Fruit fly (Drosophila melanogaster) whole organism, prepupa: ENCODE data around the gene CG43098.

Experiments used
- CG10631 ChIP-seq: fragments of 200-800 bp; sonication (Bioruptor generic); optimal IDR thresholded peaks from 2 replicates; lab custom pipeline; 2016; ENCODE audit warnings: missing biosample characterization, missing genetic modification characterization
- CG11902 ChIP-seq: fragments of 200-800 bp; sonication (Bioruptor generic); optimal IDR thresholded peaks from 3 replicates; lab custom pipeline; 2016; ENCODE audit warnings: missing biosample characterization, missing genetic modification characterization
- CG15336 ChIP-seq: fragments of 200-800 bp; sonication (Bioruptor generic); IDR thresholded peaks from 2 replicates; pipeline ENCODE4 v1.3.6; 2022; ENCODE audit warnings: missing biosample characterization, missing genetic modification characterization
- CG16779 ChIP-seq: fragments of 200-800 bp; sonication (Bioruptor generic); optimal IDR thresholded peaks from 3 replicates; lab custom pipeline; 2017; ENCODE audit warnings: missing biosample characterization, mild to moderate bottlenecking, missing genetic modification characterization
- CG31627 ChIP-seq: fragments of 200-800 bp; sonication (Bioruptor generic); optimal IDR thresholded peaks from 3 replicates; lab custom pipeline; 2016; ENCODE audit warnings: missing biosample characterization, missing genetic modification characterization
- CG32006 ChIP-seq: fragments of 200-800 bp; sonication (Bioruptor generic); optimal IDR thresholded peaks from 3 replicates; lab custom pipeline; 2017; ENCODE audit warnings: missing biosample characterization, mild to moderate bottlenecking, missing genetic modification characterization
- CG4318 ChIP-seq: fragments of 200-800 bp; sonication (Bioruptor generic); optimal IDR thresholded peaks from 3 replicates; lab custom pipeline; 2017; ENCODE audit warnings: missing biosample characterization, mild to moderate bottlenecking, missing genetic modification characterization
- CG6276 ChIP-seq: fragments of 200-800 bp; sonication (Bioruptor generic); optimal IDR thresholded peaks from 2 replicates; lab custom pipeline; 2017; ENCODE audit warnings: missing biosample characterization, mild to moderate bottlenecking, missing genetic modification characterization
- CG6808 ChIP-seq: fragments of 200-800 bp; sonication (Bioruptor generic); optimal IDR thresholded peaks from 3 replicates; lab custom pipeline; 2017; ENCODE audit warnings: missing biosample characterization, missing genetic modification characterization, mild to moderate bottlenecking, moderate library complexity, missing genetic modification reagents
- CG6854 ChIP-seq: fragments of 200-800 bp; sonication (Bioruptor generic); optimal IDR thresholded peaks from 2 replicates; lab custom pipeline; 2017; ENCODE audit warnings: missing biosample characterization, mild to moderate bottlenecking, missing genetic modification characterization
- CG8119 ChIP-seq: fragments of 200-800 bp; sonication (Bioruptor generic); IDR thresholded peaks from 3 replicates; pipeline ENCODE4 v1.3.6; 2022; ENCODE audit warnings: missing biosample characterization, missing genetic modification characterization
- CG8319 ChIP-seq: fragments of 200-800 bp; sonication (Bioruptor generic); optimal IDR thresholded peaks from 3 replicates; lab custom pipeline; 2016; ENCODE audit warnings: missing biosample characterization, missing genetic modification characterization
- CG9139 ChIP-seq: fragments of 200-800 bp; sonication (Bioruptor generic); optimal IDR thresholded peaks from 3 replicates; lab custom pipeline; 2017; ENCODE audit warnings: missing biosample characterization, mild to moderate bottlenecking, missing genetic modification characterization
- Eip75B ChIP-seq: fragments of 200-800 bp; sonication (Bioruptor generic); optimal IDR thresholded peaks from 3 replicates; lab custom pipeline; 2016; ENCODE audit warnings: missing biosample characterization, missing genetic modification characterization
- Eip78C ChIP-seq: fragments of 200-800 bp; sonication (Bioruptor generic); peaks from one replicate; lab custom pipeline; 2016; ENCODE audit warnings: missing biosample characterization, missing genetic modification characterization
- Ets21C ChIP-seq: fragments of 200-800 bp; sonication (Bioruptor generic); optimal IDR thresholded peaks from 3 replicates; lab custom pipeline; 2016; ENCODE audit warnings: missing biosample characterization, missing genetic modification characterization
- Ets96B ChIP-seq: fragments of 200-800 bp; optimal IDR thresholded peaks from 2 replicates; lab custom pipeline; 2019; ENCODE audit warnings: missing biosample characterization, mild to moderate bottlenecking, missing genetic modification characterization, moderate library complexity
- Hr39 ChIP-seq: fragments of 200-800 bp; sonication (Bioruptor generic); optimal IDR thresholded peaks from 2 replicates; lab custom pipeline; 2016; ENCODE audit warnings: missing biosample characterization, missing genetic modification characterization
- Hr4 ChIP-seq: fragments of 200-800 bp; sonication (Bioruptor generic); optimal IDR thresholded peaks from 3 replicates; lab custom pipeline; 2016; ENCODE audit warnings: missing biosample characterization, missing genetic modification characterization
- Lpt ChIP-seq: fragments of 200-800 bp; sonication (Bioruptor generic); optimal IDR thresholded peaks from 3 replicates; lab custom pipeline; 2016; ENCODE audit warnings: missing biosample characterization, missing genetic modification characterization
- OdsH ChIP-seq: fragments of 200-800 bp; sonication (Bioruptor generic); optimal IDR thresholded peaks from 3 replicates; lab custom pipeline; 2016; ENCODE audit warnings: missing biosample characterization, missing genetic modification characterization
- Sox14 ChIP-seq: fragments of 200-800 bp; sonication (Bioruptor generic); optimal IDR thresholded peaks from 3 replicates; lab custom pipeline; 2016; ENCODE audit warnings: missing biosample characterization, missing genetic modification characterization
- achi ChIP-seq: fragments of 200-800 bp; sonication (Bioruptor generic); optimal IDR thresholded peaks from 3 replicates; lab custom pipeline; 2016; ENCODE audit warnings: missing biosample characterization, missing genetic modification characterization
- acj6 ChIP-seq: fragments of 200-800 bp; sonication (Bioruptor generic); optimal IDR thresholded peaks from 3 replicates; lab custom pipeline; 2016; ENCODE audit warnings: missing biosample characterization, missing genetic modification characterization
- cyc ChIP-seq: fragments of 200-800 bp; sonication (Bioruptor generic); optimal IDR thresholded peaks from 3 replicates; lab custom pipeline; 2016; ENCODE audit warnings: missing biosample characterization, missing genetic modification characterization
- dsx ChIP-seq: fragments of 200-800 bp; optimal IDR thresholded peaks from 3 replicates; lab custom pipeline; 2019; ENCODE audit warnings: missing biosample characterization, mild to moderate bottlenecking, missing genetic modification characterization, moderate library complexity; ENCODE audit not compliant: poor library complexity, severe bottlenecking
- eg ChIP-seq: fragments of 200-800 bp; sonication (Bioruptor generic); IDR thresholded peaks from 3 replicates; pipeline ENCODE4 v1.3.6; 2022; ENCODE audit warnings: missing biosample characterization, missing genetic modification characterization
- fd59A ChIP-seq: fragments of 200-800 bp; sonication (Bioruptor generic); optimal IDR thresholded peaks from 2 replicates; lab custom pipeline; 2017; ENCODE audit warnings: missing biosample characterization, mild to moderate bottlenecking, missing genetic modification characterization, missing genetic modification reagents
- fkh ChIP-seq: fragments of 200-800 bp; sonication (Bioruptor generic); optimal IDR thresholded peaks from 3 replicates; lab custom pipeline; 2017; ENCODE audit warnings: missing biosample characterization, mild to moderate bottlenecking, missing genetic modification characterization, moderate library complexity
- lz ChIP-seq: fragments of 200-800 bp; sonication (Bioruptor generic); optimal IDR thresholded peaks from 3 replicates; lab custom pipeline; 2016; ENCODE audit warnings: missing biosample characterization, missing genetic modification characterization
- net ChIP-seq: fragments of 200-800 bp; sonication (Bioruptor generic); optimal IDR thresholded peaks from 3 replicates; lab custom pipeline; 2016; ENCODE audit warnings: missing biosample characterization, missing genetic modification characterization
- pdm3 ChIP-seq: fragments of 200-800 bp; sonication (Bioruptor generic); optimal IDR thresholded peaks from 3 replicates; lab custom pipeline; 2016; ENCODE audit warnings: missing biosample characterization, missing genetic modification characterization
- salr ChIP-seq, 2 experiments: fragments of 200-800 bp; sonication (Bioruptor generic); optimal IDR thresholded peaks; 3 replicates each; lab custom pipeline; 2016 to 2018; ENCODE audit warnings: missing biosample characterization in 2 of 2, missing genetic modification characterization in 2 of 2, mild to moderate bottlenecking in 1 of 2
- spab ChIP-seq: fragments of 200-800 bp; sonication (Bioruptor generic); optimal IDR thresholded peaks from 2 replicates; lab custom pipeline; 2017; ENCODE audit warnings: missing biosample characterization, mild to moderate bottlenecking, missing genetic modification characterization, missing genetic modification reagents
- svp ChIP-seq: fragments of 200-800 bp; sonication (Bioruptor generic); peaks from one replicate; lab custom pipeline; 2016; ENCODE audit warnings: missing biosample characterization, missing genetic modification characterization
- topi ChIP-seq: fragments of 200-800 bp; sonication (Bioruptor generic); optimal IDR thresholded peaks from 3 replicates; lab custom pipeline; 2016; ENCODE audit warnings: missing biosample characterization, missing genetic modification characterization
- vri ChIP-seq: fragments of 200-800 bp; sonication (Bioruptor generic); optimal IDR thresholded peaks from 3 replicates; lab custom pipeline; 2016; ENCODE audit warnings: missing biosample characterization, mild to moderate bottlenecking, missing genetic modification characterization

CG43098 gene

DNA sequence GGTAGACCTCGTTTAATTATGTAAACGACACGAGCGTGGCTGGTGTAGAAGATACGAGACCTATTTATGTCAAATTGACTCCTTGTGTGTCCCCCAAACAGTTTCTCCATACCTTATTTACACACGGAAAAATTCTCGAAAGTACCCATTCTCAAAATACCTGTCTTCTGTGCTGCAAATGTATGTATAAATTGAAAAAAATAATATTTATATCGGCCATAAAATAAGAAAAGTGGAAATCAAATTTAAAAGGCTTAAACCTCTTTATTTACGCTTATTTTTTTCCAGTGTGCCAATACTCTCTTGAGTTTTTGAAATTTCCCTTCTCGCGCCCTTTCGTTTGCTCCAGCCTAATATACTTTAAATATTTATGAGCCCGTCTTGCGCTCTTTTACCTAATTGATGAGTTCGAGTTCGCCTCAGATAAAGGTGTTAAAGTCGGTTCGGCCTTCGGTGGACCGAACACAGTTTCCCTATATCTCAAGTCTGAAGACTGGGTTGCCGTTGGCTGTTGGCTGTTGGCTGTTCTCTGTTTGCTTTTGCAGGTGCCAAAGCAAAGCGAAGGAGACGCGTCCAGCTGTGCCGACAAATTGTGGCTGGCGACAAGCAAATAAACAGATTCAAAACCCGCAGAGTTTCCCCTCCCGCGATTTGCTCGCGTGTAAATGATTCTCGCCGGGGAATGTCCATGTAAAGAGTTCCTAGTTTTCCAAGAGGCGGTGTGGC, 20.1 kb upstream of the CG43098 start (continued):
- peak; percentile 28 for TF ChIP-seq CG32006
- no peak for TF ChIP-seq CG11902 (GFP tag; lab: Kevin White, UChicago)
- no peak for TF ChIP-seq CG6854 (GFP tag; lab: Kevin White, UChicago)
- no peak for TF ChIP-seq CG6808 (GFP tag; lab: Kevin White, UChicago)
- peak; percentile 35 for TF ChIP-seq fkh (GFP tag; lab: Kevin White, UChicago)
- TF ChIP-seq eg (GFP tag; lab: Robert Waterston, UW) = no peak
- TF ChIP-seq vri (GFP tag; lab: Kevin White, UChicago) = no peak
- peak; percentile 25 for TF ChIP-seq Eip75B (GFP tag; lab: Kevin White, UChicago)
- TF ChIP-seq Ets21C (GFP tag; lab: Kevin White, UChicago) = peak; percentile 2
- no peak for TF ChIP-seq CG6276 (GFP tag; lab: Kevin White, UChicago)
- TF ChIP-seq CG8319 = no peak
- TF ChIP-seq dsx (GFP tag; lab: Kevin White, UChicago) = no peak
- TF ChIP-seq CG10631 (GFP tag; lab: Kevin White, UChicago) = peak; percentile 60
- peak; percentile 16 for TF ChIP-seq net (GFP tag; lab: Kevin White, UChicago)
- TF ChIP-seq lz (GFP tag; lab: Kevin White, UChicago) = peak; percentile 25
- no peak for TF ChIP-seq salr (GFP tag; optimal IDR thresholded peaks at IDR 0.05; lab: Kevin White, UChicago)

- TF ChIP-seq Lpt (GFP tag; lab: Kevin White, UChicago) (no peak), Eip75B (GFP tag; lab: Kevin White, UChicago) (no peak), CG32006 (peak; percentile 59), fd59A (GFP tag; lab: Kevin White, UChicago) (peak; percentile 17), spab (GFP tag; lab: Kevin White, UChicago) (peak; percentile 2), CG6276 (GFP tag; lab: Kevin White, UChicago) (peak; percentile 54), achi (peak; percentile 24), Ets21C (GFP tag; lab: Kevin White, UChicago) (no peak), CG4318 (GFP tag; lab: Kevin White, UChicago) (peak; percentile 36), CG15336 (GFP tag; lab: Robert Waterston, UW) (peak; percentile 51; the same call in 1 of the 2 replicates), CG8319 (no peak), Sox14 (GFP tag; lab: Kevin White, UChicago) (peak; percentile 24), CG9139 (GFP tag; lab: Kevin White, UChicago) (no peak), acj6 (GFP tag; lab: Kevin White, UChicago) (no peak), CG16779 (tag; lab: Kevin White, UChicago) (no peak), CG8119 (peak; percentile 58; the same call in 2 of the 3 replicates), Ets96B (peak; percentile 29), svp (GFP tag; lab: Kevin White, UChicago) (no peak), cyc (GFP tag; lab: Kevin White, UChicago) (no peak), eg (GFP tag; lab: Robert Waterston, UW) (peak; percentile 12; the same call in 1 of the 3 replicates), pdm3 (GFP tag; lab: Kevin White, UChicago) (peak; percentile 11), Hr39 (GFP tag; lab: Kevin White, UChicago) (no peak), Hr4 (GFP tag; lab: Kevin White, UChicago) (peak; percentile 33), Eip78C (GFP tag; lab: Kevin White, UChicago) (peak; percentile 74), OdsH (GFP tag; lab: Kevin White, UChicago) (peak; percentile 12), salr (GFP tag; optimal IDR thresholded peaks at IDR 0.05; lab: Kevin White, UChicago) (peak in 1 of 2 experiments; percentile 34), CG31627 (GFP tag; lab: Kevin White, UChicago) (no peak)
- TF ChIP-seq, all 60 proteins: peak for 16
Measured at dm6 chr3L:3639324-3639723, 19.5 kb upstream of the CG43098 start.

dm6 chr3L:3640916-3641315, 18.0 kb upstream of the CG43098 start:
- TF ChIP-seq CG6808 (GFP tag; lab: Kevin White, UChicago) = no peak
- TF ChIP-seq CG10631 (GFP tag; lab: Kevin White, UChicago) = no peak
- no peak for TF ChIP-seq topi
- no peak for TF ChIP-seq cyc (GFP tag; lab: Kevin White, UChicago)
